Fruit fly (Drosophila melanogaster) whole organism, prepupa: ENCODE results near the gene RpS20.

ENCODE experiments used
- CG15336 ChIP-seq: fragments of 200-800 bp; sonication (Bioruptor generic); IDR thresholded peaks from 2 replicates; pipeline ENCODE4 v1.3.6; 2022; ENCODE audit warnings: missing biosample characterization, missing genetic modification characterization
- CG16779 ChIP-seq: fragments of 200-800 bp; sonication (Bioruptor generic); optimal IDR thresholded peaks from 3 replicates; lab custom pipeline; 2017; ENCODE audit warnings: missing biosample characterization, mild to moderate bottlenecking, missing genetic modification characterization
- Gug ChIP-seq: fragments of 200-800 bp; sonication (Bioruptor generic); IDR thresholded peaks from 2 replicates; pipeline ENCODE4 v1.3.6; 2022; ENCODE audit warnings: missing biosample characterization, missing genetic modification characterization
- Hr39 ChIP-seq: fragments of 200-800 bp; sonication (Bioruptor generic); optimal IDR thresholded peaks from 2 replicates; lab custom pipeline; 2016; ENCODE audit warnings: missing biosample characterization, missing genetic modification characterization
- Lpt ChIP-seq: fragments of 200-800 bp; sonication (Bioruptor generic); optimal IDR thresholded peaks from 3 replicates; lab custom pipeline; 2016; ENCODE audit warnings: missing biosample characterization, missing genetic modification characterization
- Sox102F ChIP-seq: fragments of 200-800 bp; sonication (Bioruptor generic); optimal IDR thresholded peaks from 2 replicates; lab custom pipeline; 2016; ENCODE audit warnings: missing biosample characterization, mild to moderate bottlenecking, missing genetic modification characterization
- achi ChIP-seq: fragments of 200-800 bp; sonication (Bioruptor generic); optimal IDR thresholded peaks from 3 replicates; lab custom pipeline; 2016; ENCODE audit warnings: missing biosample characterization, missing genetic modification characterization
- fkh ChIP-seq: fragments of 200-800 bp; sonication (Bioruptor generic); optimal IDR thresholded peaks from 3 replicates; lab custom pipeline; 2017; ENCODE audit warnings: missing biosample characterization, mild to moderate bottlenecking, missing genetic modification characterization, moderate library complexity

DNA sequence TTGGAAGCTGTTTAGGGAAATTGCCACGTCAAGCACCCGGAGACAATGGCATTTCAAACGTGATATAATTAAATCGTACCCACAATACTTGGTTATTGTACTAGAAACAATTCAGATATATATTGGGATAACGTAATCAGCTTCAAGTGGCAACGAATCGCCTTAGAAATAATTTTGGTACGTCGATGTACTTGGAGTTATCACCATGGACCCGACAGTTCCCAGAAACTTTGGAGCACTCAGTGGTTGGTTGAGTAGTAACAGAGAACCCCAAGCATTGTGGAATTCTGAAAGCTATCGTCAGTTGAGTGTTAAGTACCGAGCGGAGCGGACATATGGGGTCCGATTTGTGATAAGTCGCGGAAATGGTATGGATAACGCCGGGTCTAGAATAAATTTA, 19.9 kb downstream of the RpS20 start, which contains the start of gene CG15695:
- no peak for TF ChIP-seq CG15336
- no peak for TF ChIP-seq achi (GFP tag; lab: Kevin White, UChicago)
- TF ChIP-seq Hr39: no peak
- TF ChIP-seq Lpt (GFP tag; lab: Kevin White, UChicago): no peak
- TF ChIP-seq Gug: no peak
- TF ChIP-seq CG16779 (tag; lab: Kevin White, UChicago): no peak
- TF ChIP-seq Sox102F (GFP tag; lab: Kevin White, UChicago): no peak
- TF ChIP-seq fkh: no peak
